Fruit fly (Drosophila melanogaster) S2 (cell line): ENCODE measurements around the gene CG10597.

ENCODE experiments used
- CG8478 ChIP-seq: fragments of >200 bp; optimal IDR thresholded peaks from 2 replicates; lab custom pipeline; 2018
- CTCF ChIP-seq, 2 experiments: fragments of >200 bp; optimal IDR thresholded peaks; 2 replicates each; lab custom pipeline; 2018

CG10597 gene

dm6 chrX:17225972-17226680 lies 4.7 kb downstream of the CG10597 start:
- TF ChIP-seq CG8478 (lab: Kevin White, UChicago): no peak
- no peak for TF ChIP-seq CTCF (optimal IDR thresholded peaks at IDR 0.05; lab: Kevin White, UChicago)

- TF ChIP-seq CTCF (optimal IDR thresholded peaks at IDR 0.05; lab: Kevin White, UChicago) (no peak), CG8478 (lab: Kevin White, UChicago) (no peak)
Observed at dm6 chrX:17223715-17224114, 7.1 kb downstream of the CG10597 start, which contains the start of gene CG34327. TSS of gene CG34327 (minus strand) at chrX:17223815.

dm6 chrX:17221142-17221541 lies 9.7 kb downstream of the CG10597 start, which contains the start of gene CG5172:
TSS of gene CG5172 (plus strand) at chrX:17221442.
- TF ChIP-seq CG8478 (lab: Kevin White, UChicago): no peak
- no peak for TF ChIP-seq CTCF (optimal IDR thresholded peaks at IDR 0.05; lab: Kevin White, UChicago)

- TF ChIP-seq CG8478 (lab: Kevin White, UChicago) (no peak), CTCF (optimal IDR thresholded peaks at IDR 0.05; lab: Kevin White, UChicago) (no peak)
Observed at dm6 chrX:17218232-17218951, 12.5 kb downstream of the CG10597 start, which contains the start of gene CG12998. TSS of gene CG12998 (plus strand) at chrX:17218667.

- no peak for TF ChIP-seq CTCF (optimal IDR thresholded peaks at IDR 0.05; lab: Kevin White, UChicago)
- no peak for TF ChIP-seq CG8478 (lab: Kevin White, UChicago)
Observed at dm6 chrX:17215004-17215403, 15.8 kb downstream of the CG10597 start, which contains the start of gene CG5162. TSS of gene CG5162 (plus strand) at chrX:17215304.

dm6 chrX:17212007-17212406 lies 18.8 kb downstream of the CG10597 start, which contains the start of gene CG18258:
TSS of gene CG18258 (plus strand) at chrX:17212307.
- TF ChIP-seq CG8478 (lab: Kevin White, UChicago) (no peak), CTCF (optimal IDR thresholded peaks at IDR 0.05; lab: Kevin White, UChicago) (no peak)

dm6 chrX:17209897-17210296 lies 20.9 kb downstream of the CG10597 start, which contains the start of gene CG12995:
TSS of gene CG12995 (minus strand) at chrX:17209997.
- TF ChIP-seq CG8478 (lab: Kevin White, UChicago): no peak
- TF ChIP-seq CTCF (optimal IDR thresholded peaks at IDR 0.05; lab: Kevin White, UChicago): no peak

dm6 chrX:17207865-17208486 lies 22.9 kb downstream of the CG10597 start, which contains the start of gene CG32563:
TSS of gene CG32563 (plus strand) at chrX:17208436.
- TF ChIP-seq CTCF (optimal IDR thresholded peaks at IDR 0.05; lab: Kevin White, UChicago): no peak
- TF ChIP-seq CG8478 (lab: Kevin White, UChicago): no peak

- no peak for TF ChIP-seq CTCF (optimal IDR thresholded peaks at IDR 0.05; lab: Kevin White, UChicago)
Observed at dm6 chrX:17206046-17206445, 24.8 kb downstream of the CG10597 start, which contains the start of gene CG32564. TSS of gene CG32564 (plus strand) at chrX:17206407.

- no peak for TF ChIP-seq CG8478 (lab: Kevin White, UChicago)
Observed at dm6 chrX:17205028-17205427, 25.8 kb downstream of the CG10597 start.

- TF ChIP-seq CTCF (optimal IDR thresholded peaks at IDR 0.05; lab: Kevin White, UChicago) (no peak), CG8478 (lab: Kevin White, UChicago) (no peak)
Observed at dm6 chrX:17202498-17203162, 28.2 kb downstream of the CG10597 start, which contains the start of the genes TTLL1A and CG5070. TSS of gene TTLL1A (minus strand) at chrX:17202598. TSS of gene CG5070 (plus strand) at chrX:17203112.

dm6 chrX:17188167-17188566 lies 42.7 kb downstream of the CG10597 start:
- TF ChIP-seq CTCF (optimal IDR thresholded peaks at IDR 0.05; lab: Kevin White, UChicago): no peak
- no peak for TF ChIP-seq CG8478 (lab: Kevin White, UChicago)

dm6 chrX:17187495-17187894 lies 43.3 kb downstream of the CG10597 start:
- no peak for TF ChIP-seq CG8478 (lab: Kevin White, UChicago)
- TF ChIP-seq CTCF (optimal IDR thresholded peaks at IDR 0.05; lab: Kevin White, UChicago): no peak

dm6 chrX:17186432-17186831 lies 44.4 kb downstream of the CG10597 start:
- TF ChIP-seq CTCF (optimal IDR thresholded peaks at IDR 0.05; lab: Kevin White, UChicago) (no peak), CG8478 (lab: Kevin White, UChicago) (no peak)
